Worm (Caenorhabditis elegans) whole organism, L3 larva: Measurements from ENCODE around the gene spig-8.

Source experiments
- mdl-1 ChIP-seq: fragments of 150-350 bp; optimal IDR thresholded peaks from 2 replicates; lab custom pipeline; 2014; ENCODE audit warnings: missing biosample characterization, missing genetic modification characterization
- pha-4 ChIP-seq: fragments of 150-350 bp; optimal IDR thresholded peaks from 2 replicates; lab custom pipeline; 2014; ENCODE audit warnings: missing biosample characterization, missing genetic modification reagents, missing genetic modification characterization
- pqm-1 ChIP-seq: fragments of 150-350 bp; optimal IDR thresholded peaks from 2 replicates; lab custom pipeline; 2017; ENCODE audit warnings: missing biosample characterization, missing genetic modification characterization, inconsistent platforms
- snpc-4 ChIP-seq: fragments of 150-350 bp; optimal IDR thresholded peaks from 2 replicates; lab custom pipeline; 2014; ENCODE audit warnings: missing biosample characterization, missing genetic modification characterization
- ztf-11 ChIP-seq: fragments of 150-350 bp; optimal IDR thresholded peaks from 2 replicates; lab custom pipeline; 2014; ENCODE audit warnings: missing biosample characterization, missing genetic modification characterization

- TF ChIP-seq snpc-4 (tag; lab: Kevin White, UChicago): no peak
- TF ChIP-seq mdl-1 (tag; lab: Kevin White, UChicago): no peak
- no peak for TF ChIP-seq pha-4 (tag; lab: Kevin White, UChicago)
- no peak for TF ChIP-seq ztf-11
- no peak for TF ChIP-seq pqm-1
These were observed 32.9 kb upstream of the spig-8 start, which contains the start of gene F20A1.4 for ce11 chrV:7021772-7022171.
